Worm (Caenorhabditis elegans) whole organism, young adult: ENCODE results near the gene rbm-34.

Experiments
- B0261.1 ChIP-seq: sonication (generic microtip); optimal IDR thresholded peaks from 2 replicates; lab custom pipeline; 2016; ENCODE audit warnings: mild to moderate bottlenecking, missing genetic modification characterization, moderate library complexity, missing compliant biosample characterization
- C06A6.2 ChIP-seq: fragments of 200-800 bp; sonication (Bioruptor generic); conservative IDR thresholded peaks from 2 replicates; pipeline ENCODE4 v1.3.6; 2022; ENCODE audit warnings: missing genetic modification characterization, missing compliant biosample characterization
- F33H1.4 ChIP-seq: fragments of 200-800 bp; sonication (Bioruptor generic); IDR thresholded peaks from 2 replicates; pipeline ENCODE4 v1.3.6; 2022; ENCODE audit warnings: missing genetic modification reagents, missing genetic modification characterization, missing compliant biosample characterization
- F39B2.1 ChIP-seq: fragments of 200-800 bp; sonication (Bioruptor generic); IDR thresholded peaks from 2 replicates; pipeline ENCODE4 v1.3.6; 2022; ENCODE audit warnings: missing genetic modification reagents, missing genetic modification characterization, missing compliant biosample characterization
- K12H6.12 ChIP-seq: fragments of 200-800 bp; sonication (Bioruptor generic); optimal IDR thresholded peaks from 2 replicates; lab custom pipeline; 2018; ENCODE audit warnings: mild to moderate bottlenecking, missing genetic modification characterization, missing compliant biosample characterization
- Y53G8AR.9 ChIP-seq: fragments of 200-800 bp; sonication (Bioruptor generic); conservative IDR thresholded peaks from 2 replicates; pipeline ENCODE4 v1.3.6; 2022; ENCODE audit warnings: missing genetic modification reagents, missing genetic modification characterization, missing compliant biosample characterization
- Y67H2A.10 ChIP-seq: fragments of 200-800 bp; sonication (Bioruptor generic); conservative IDR thresholded peaks from 2 replicates; pipeline ENCODE4 v1.3.6; 2022; ENCODE audit warnings: missing genetic modification reagents, missing genetic modification characterization, missing compliant biosample characterization
- ama-1 ChIP-seq, 3 experiments: fragments of 150-350 bp in 1 of 3; sonication (generic microtip) in 2 of 3; optimal IDR thresholded peaks; 2 replicates each; lab custom pipeline; 2014 to 2018; ENCODE audit warnings: missing biosample characterization in 2 of 3, missing genetic modification characterization in 2 of 3, missing genetic modification reagents in 2 of 3
- aptf-2 ChIP-seq: fragments of 200-800 bp; sonication (Bioruptor generic); conservative IDR thresholded peaks from 2 replicates; pipeline ENCODE4 v1.3.6; 2022; ENCODE audit warnings: missing genetic modification reagents, missing genetic modification characterization, missing compliant biosample characterization
- atf-7 ChIP-seq: sonication (generic microtip); optimal IDR thresholded peaks from 2 replicates; lab custom pipeline; 2017; ENCODE audit warnings: mild to moderate bottlenecking, missing genetic modification characterization, missing compliant biosample characterization
- cebp-1 ChIP-seq, 2 experiments: fragments of 200-800 bp in 1 of 2; sonication (Bioruptor generic) in 1 of 2; sonication (generic microtip) in 1 of 2; IDR thresholded peaks in 1 of 2; optimal IDR thresholded peaks in 1 of 2; 2 replicates each; pipeline versions ENCODE4 v1.3.6 to Lab custom; 2017 to 2022; ENCODE audit warnings: missing compliant biosample characterization in 2 of 2, missing genetic modification characterization in 2 of 2, mild to moderate bottlenecking in 1 of 2, missing genetic modification reagents in 1 of 2, moderate library complexity in 1 of 2
- ceh-91 ChIP-seq: fragments of 200-800 bp; sonication (Bioruptor generic); IDR thresholded peaks from 2 replicates; pipeline ENCODE4 v1.3.6; 2022; ENCODE audit warnings: missing genetic modification reagents, missing genetic modification characterization, missing compliant biosample characterization
- die-1 ChIP-seq: sonication (generic microtip); optimal IDR thresholded peaks from 2 replicates; lab custom pipeline; 2016; ENCODE audit warnings: missing genotype, mild to moderate bottlenecking, missing genetic modification characterization, missing compliant biosample characterization
- dpff-1 ChIP-seq: sonication (generic microtip); optimal IDR thresholded peaks from 2 replicates; lab custom pipeline; 2017; ENCODE audit warnings: mild to moderate bottlenecking, missing genetic modification characterization, missing compliant biosample characterization
- efl-1 ChIP-seq: fragments of 150-350 bp; optimal IDR thresholded peaks from 2 replicates; lab custom pipeline; 2014; ENCODE audit warnings: missing biosample characterization, missing genetic modification reagents, missing genetic modification characterization
- gei-17 ChIP-seq: fragments of 200-800 bp; sonication (Bioruptor generic); optimal IDR thresholded peaks from 2 replicates; lab custom pipeline; 2018; ENCODE audit warnings: mild to moderate bottlenecking, missing genetic modification characterization, missing compliant biosample characterization
- him-1 ChIP-seq: sonication (generic microtip); optimal IDR thresholded peaks from 2 replicates; lab custom pipeline; 2016; ENCODE audit warnings: missing genotype, missing genetic modification reagents, missing genetic modification characterization, missing compliant biosample characterization
- hlh-26 ChIP-seq: fragments of 200-800 bp; sonication (Bioruptor generic); conservative IDR thresholded peaks from 2 replicates; pipeline ENCODE4 v1.3.6; 2022; ENCODE audit warnings: missing genetic modification reagents, missing genetic modification characterization, missing compliant biosample characterization
- lag-1 ChIP-seq: fragments of 200-800 bp; sonication (Bioruptor generic); IDR thresholded peaks from 2 replicates; pipeline ENCODE4 v1.3.6; 2022; ENCODE audit warnings: missing genetic modification reagents, missing genetic modification characterization, missing compliant biosample characterization
- lin-26 ChIP-seq: fragments of 200-800 bp; sonication (Bioruptor generic); IDR thresholded peaks from 2 replicates; pipeline ENCODE4 v1.3.6; 2022; ENCODE audit warnings: missing genetic modification reagents, missing genetic modification characterization, missing compliant biosample characterization
- lsl-1 ChIP-seq: fragments of 200-800 bp; sonication (Bioruptor generic); optimal IDR thresholded peaks from 2 replicates; lab custom pipeline; 2018; ENCODE audit warnings: mild to moderate bottlenecking, missing genetic modification characterization, moderate library complexity, missing compliant biosample characterization
- lsy-27 ChIP-seq: sonication (generic microtip); optimal IDR thresholded peaks from 2 replicates; lab custom pipeline; 2017; ENCODE audit warnings: missing genetic modification characterization, mild to moderate bottlenecking, missing compliant biosample characterization, antibody characterized with exemption, missing genotype, borderline replicate concordance; ENCODE audit not compliant: insufficient read depth
- madf-10 ChIP-seq: sonication (generic microtip); optimal IDR thresholded peaks from 2 replicates; lab custom pipeline; 2016; ENCODE audit warnings: mild to moderate bottlenecking, missing genetic modification characterization, missing compliant biosample characterization
- mes-4 ChIP-seq: sonication (generic microtip); optimal IDR thresholded peaks from 2 replicates; lab custom pipeline; 2016; ENCODE audit warnings: missing genotype, missing genetic modification characterization, missing compliant biosample characterization
- repo-1 ChIP-seq: sonication (generic microtip); optimal IDR thresholded peaks from 2 replicates; lab custom pipeline; 2017; ENCODE audit warnings: mild to moderate bottlenecking, missing genetic modification characterization, missing compliant biosample characterization
- sea-2 ChIP-seq: fragments of 200-800 bp; sonication (Bioruptor generic); IDR thresholded peaks from 2 replicates; pipeline ENCODE4 v1.3.6; 2022; ENCODE audit warnings: missing genetic modification characterization, missing compliant biosample characterization
- snpc-3.4 ChIP-seq: sonication (generic microtip); optimal IDR thresholded peaks from 2 replicates; lab custom pipeline; 2017; ENCODE audit warnings: missing genetic modification characterization, mild to moderate bottlenecking, missing compliant biosample characterization, antibody characterized with exemption, moderate library complexity, missing genotype, missing genetic modification reagents
- somi-1 ChIP-seq: fragments of 200-800 bp; sonication (Bioruptor generic); optimal IDR thresholded peaks from 2 replicates; lab custom pipeline; 2018; ENCODE audit warnings: mild to moderate bottlenecking, missing genetic modification characterization, missing compliant biosample characterization
- sptf-2 ChIP-seq: fragments of 200-800 bp; sonication (Bioruptor generic); optimal IDR thresholded peaks from 2 replicates; lab custom pipeline; 2018; ENCODE audit warnings: mild to moderate bottlenecking, missing genetic modification characterization, missing compliant biosample characterization
- xnd-1 ChIP-seq: sonication (generic microtip); optimal IDR thresholded peaks from 2 replicates; lab custom pipeline; 2016; ENCODE audit warnings: missing genotype, missing genetic modification reagents, missing genetic modification characterization, missing compliant biosample characterization
- zfh-2 ChIP-seq: fragments of 200-800 bp; sonication (Bioruptor generic); conservative IDR thresholded peaks from 2 replicates; pipeline ENCODE4 v1.3.6; 2022; ENCODE audit warnings: missing genetic modification reagents, missing genetic modification characterization, missing compliant biosample characterization
- zim-3 ChIP-seq: sonication (generic microtip); optimal IDR thresholded peaks from 2 replicates; lab custom pipeline; 2017; ENCODE audit warnings: mild to moderate bottlenecking, missing genetic modification characterization, moderate library complexity, missing compliant biosample characterization
- ztf-22 ChIP-seq: fragments of 200-800 bp; sonication (Bioruptor generic); optimal IDR thresholded peaks from 2 replicates; lab custom pipeline; 2018; ENCODE audit warnings: mild to moderate bottlenecking, missing genetic modification characterization, moderate library complexity, missing compliant biosample characterization
- ztf-26 ChIP-seq: sonication (generic microtip); optimal IDR thresholded peaks from 2 replicates; lab custom pipeline; 2017; ENCODE audit warnings: missing genetic modification characterization, missing compliant biosample characterization

rbm-34 gene

DNA sequence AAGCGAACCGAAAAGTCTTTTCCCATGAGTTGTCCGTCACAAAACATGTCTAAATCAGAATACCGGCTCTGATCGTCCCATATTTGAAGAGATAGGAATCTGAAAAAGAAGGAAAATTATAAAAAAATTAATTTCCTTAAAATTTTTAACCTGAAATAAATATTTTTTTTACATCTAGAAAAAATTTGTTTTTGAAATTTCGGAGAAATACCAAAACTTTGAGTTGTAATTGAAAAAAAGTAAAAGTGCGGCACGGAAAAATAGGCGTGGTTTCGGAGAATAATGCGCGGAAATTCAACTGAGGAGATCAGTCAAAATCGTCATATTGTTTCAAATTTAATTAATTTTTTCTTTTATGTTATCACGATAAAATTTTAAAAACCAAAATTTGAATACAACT, 4.3 kb downstream of the rbm-34 start, which contains the start of gene F11A10.6:
Gene F11A10.6 (minus strand): TSS at position 101 of the 400 bp plus-strand sequence.
- no peak for TF ChIP-seq mes-4 (tag; lab: Kevin White, UChicago)
- no peak for TF ChIP-seq die-1
- no peak for TF ChIP-seq lin-26 (GFP tag; lab: Robert Waterston, UW)
- TF ChIP-seq Y67H2A.10 (GFP tag; lab: Robert Waterston, UW) = no peak
- TF ChIP-seq somi-1 (GFP tag; lab: Kevin White, UChicago) = no peak
- TF ChIP-seq F39B2.1 (GFP tag; lab: Robert Waterston, UW) = no peak
- TF ChIP-seq atf-7 (tag; lab: Kevin White, UChicago) = no peak
- TF ChIP-seq B0261.1 (tag; lab: Kevin White, UChicago) = no peak
- no peak for TF ChIP-seq him-1 (tag; lab: Kevin White, UChicago)
- no peak for TF ChIP-seq Y53G8AR.9 (GFP tag; lab: Robert Waterston, UW)
- no peak for TF ChIP-seq lag-1 (GFP tag; lab: Robert Waterston, UW)
- no peak for TF ChIP-seq repo-1 (tag; lab: Kevin White, UChicago)
- no peak for TF ChIP-seq lsy-27 (tag; lab: Kevin White, UChicago)
- TF ChIP-seq dpff-1 (tag; lab: Kevin White, UChicago) = no peak
- no peak for TF ChIP-seq sptf-2 (GFP tag; lab: Kevin White, UChicago)
- TF ChIP-seq efl-1 (GFP tag; lab: Kevin White, UChicago) = no peak
- TF ChIP-seq zfh-2 = no peak
- no peak for TF ChIP-seq C06A6.2

- TF ChIP-seq hlh-26 (no peak), aptf-2 (GFP tag; lab: Robert Waterston, UW) (no peak), sea-2 (GFP tag; lab: Robert Waterston, UW) (no peak), cebp-1 (GFP tag; IDR thresholded peaks at IDR 0.05; lab: Robert Waterston, UW) (no peak), cebp-1 (tag; optimal IDR thresholded peaks at IDR 0.05; lab: Kevin White, UChicago) (no peak), K12H6.12 (tag; lab: Kevin White, UChicago) (no peak)
These were observed 6.9 kb downstream of the rbm-34 start, which contains the start of gene mig-32 for ce11 chrIV:12092113-12092512. Gene mig-32, minus strand, starts transcription at chrIV:12092213.

ce11 chrIV:12093384-12093783, 8.2 kb downstream of the rbm-34 start, which contains the start of gene cpsf-4:
Gene cpsf-4, minus strand, starts transcription at chrIV:12093445.
- TF ChIP-seq lsl-1 (GFP tag; lab: Kevin White, UChicago) = peak; percentile 70
- no peak for TF ChIP-seq snpc-3.4 (tag; lab: Kevin White, UChicago)
- TF ChIP-seq, all 124 proteins: peak for 1

DNA sequence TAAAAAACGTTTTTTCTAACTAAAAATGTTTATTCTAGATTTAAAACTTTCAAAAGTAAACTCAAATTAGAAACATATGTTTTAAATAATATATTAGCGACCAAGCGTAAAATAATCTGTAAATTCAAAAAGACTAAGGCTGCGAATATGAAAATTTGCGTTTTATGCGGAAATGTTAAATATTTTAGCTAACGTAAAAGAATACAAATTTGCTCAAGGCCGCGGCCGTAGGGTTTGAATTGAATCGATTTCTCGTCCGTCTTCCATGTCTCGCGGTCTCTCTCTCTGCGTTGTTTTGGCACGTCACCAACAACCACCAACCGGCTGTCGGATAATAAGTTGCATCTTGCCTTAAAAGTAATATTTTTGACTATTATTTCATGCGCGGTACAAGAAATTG, 8.6 kb downstream of the rbm-34 start, which contains the start of gene F11A10.5:
Gene F11A10.5 (plus strand): TSS at position 301 of the 400 bp plus-strand sequence.
- TF ChIP-seq F33H1.4 (no peak), ceh-91 (GFP tag; lab: Robert Waterston, UW) (no peak), ztf-22 (GFP tag; lab: Kevin White, UChicago) (no peak), madf-10 (tag; lab: Kevin White, UChicago) (no peak), zim-3 (no peak), die-1 (no peak), ama-1 (optimal IDR thresholded peaks at IDR 0.05; lab: Kevin White, UChicago) (no peak), ama-1 (GFP tag; optimal IDR thresholded peaks at IDR 0.05; lab: Kevin White, UChicago) (no peak), xnd-1 (tag; lab: Kevin White, UChicago) (no peak), gei-17 (no peak), ztf-26 (tag; lab: Kevin White, UChicago) (no peak), repo-1 (tag; lab: Kevin White, UChicago) (no peak)
